Fruit fly (Drosophila melanogaster): Measurements from ENCODE around the gene CG13926.

The CG13926 gene

DNA sequence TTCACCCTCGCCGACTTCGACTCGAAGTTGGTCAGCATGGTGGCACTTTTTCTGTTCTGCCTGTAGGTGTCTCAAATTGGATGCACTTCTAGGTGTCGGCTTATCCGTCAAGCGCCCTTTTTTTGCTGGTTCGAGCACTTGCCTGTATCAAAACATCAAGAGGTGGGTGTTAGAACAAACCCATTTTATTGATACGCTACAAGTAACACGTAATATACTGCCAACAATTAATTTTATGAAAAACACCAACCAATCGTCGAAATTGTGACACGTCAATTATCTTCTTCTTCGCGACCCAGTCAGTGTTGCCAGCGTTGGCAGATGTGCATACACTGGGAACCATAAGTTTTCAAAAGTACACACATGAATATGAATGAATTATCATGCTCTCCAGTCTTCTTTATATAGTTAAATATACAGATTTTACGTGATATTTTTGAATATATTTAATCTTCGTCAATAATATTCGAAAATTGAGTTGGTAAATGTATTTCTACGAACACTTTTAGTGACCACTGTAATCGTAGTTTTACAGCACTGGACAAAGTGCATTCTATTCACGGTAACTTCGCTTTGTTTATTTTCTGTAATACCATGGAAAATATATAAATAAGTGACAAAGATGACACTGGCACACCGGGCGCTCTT, 27.1 kb upstream of the CG13926 start, which contains the start of the genes alphaCOP and CG13919 (continued):
- TF ChIP-seq CG3995 (GFP tag; optimal IDR thresholded peaks at IDR 0.05), result peak; percentile 83
- peak; percentile 88 for TF ChIP-seq cwo (GFP tag; optimal IDR thresholded peaks at IDR 0.05)
- peak; percentile 89 for TF ChIP-seq CG6765 (GFP tag; optimal IDR thresholded peaks at IDR 0.05)
- peak; percentile 94 for TF ChIP-seq CG13123 (GFP tag; optimal IDR thresholded peaks at IDR 0.05)
- TF ChIP-seq jigr1 (GFP tag; IDR thresholded peaks at IDR 0.05), result peak; percentile 83
- TF ChIP-seq gsb-n (tag; optimal IDR thresholded peaks at IDR 0.05), result peak; percentile 97
- TF ChIP-seq lab (GFP tag; optimal IDR thresholded peaks at IDR 0.05), result peak; percentile 95
- peak; percentile 99 for TF ChIP-seq Med (GFP tag)
- TF ChIP-seq CG3838 (GFP tag; optimal IDR thresholded peaks at IDR 0.05), result peak; percentile 89
- peak; percentile 95 for TF ChIP-seq CG12104 (GFP tag; optimal IDR thresholded peaks at IDR 0.05)
- TF ChIP-seq CG31388 (GFP tag; optimal IDR thresholded peaks at IDR 0.05), result peak; percentile 89
- no peak for TF ChIP-seq Scr (GFP tag; IDR thresholded peaks at IDR 0.05; ENCODE audit: partially characterized antibody)
- TF ChIP-seq Aef1 (GFP tag; IDR thresholded peaks at IDR 0.05), result peak; percentile 97
- TF ChIP-seq CG6272 (GFP tag; IDR thresholded peaks at IDR 0.05), result peak; percentile 95
- peak; percentile 97 for TF ChIP-seq CG5953 (GFP tag; IDR thresholded peaks at IDR 0.05)
- TF ChIP-seq CG34422 (GFP tag; IDR thresholded peaks at IDR 0.05), result peak; percentile 99
- TF ChIP-seq ATbp (GFP tag; optimal IDR thresholded peaks at IDR 0.05), result peak; percentile 93
- no peak for TF ChIP-seq sna (GFP tag; IDR thresholded peaks at IDR 0.05; ENCODE audit: partially characterized antibody)
- peak; percentile 83 for TF ChIP-seq scrt (GFP tag; optimal IDR thresholded peaks at IDR 0.05)
- peak; percentile 97 for TF ChIP-seq CG15269 (tag; optimal IDR thresholded peaks at IDR 0.05)
- peak; percentile 75 for TF ChIP-seq CG6813 (GFP tag; optimal IDR thresholded peaks at IDR 0.05)
- peak; percentile 83 for TF ChIP-seq kah (GFP tag; optimal IDR thresholded peaks at IDR 0.05)
- no peak for TF ChIP-seq amos (GFP tag; IDR thresholded peaks at IDR 0.05; ENCODE audit: partially characterized antibody)
- peak; percentile 93 for TF ChIP-seq Six4 (GFP tag; optimal IDR thresholded peaks at IDR 0.05)
- peak; percentile 91 for TF ChIP-seq fd96Cb (tag; optimal IDR thresholded peaks at IDR 0.05)
- peak; percentile 65 for TF ChIP-seq danr (GFP tag; IDR thresholded peaks at IDR 0.05)
- TF ChIP-seq CG1529 (GFP tag; optimal IDR thresholded peaks at IDR 0.05), result peak; percentile 95
- peak; percentile 91 for TF ChIP-seq CG3281 (GFP tag; optimal IDR thresholded peaks at IDR 0.05)
- peak; percentile 90 for TF ChIP-seq odd (GFP tag; optimal IDR thresholded peaks at IDR 0.05)
- peak; percentile 92 for TF ChIP-seq ssp (GFP tag; IDR thresholded peaks at IDR 0.05)
- peak; percentile 96 for TF ChIP-seq bab2 (GFP tag; optimal IDR thresholded peaks at IDR 0.05)
- TF ChIP-seq ap (GFP tag; IDR thresholded peaks at IDR 0.05), result peak; percentile 97
- TF ChIP-seq Opbp (GFP tag; IDR thresholded peaks at IDR 0.05; ENCODE audit: partially characterized antibody), result no peak
- TF ChIP-seq Hmr (GFP tag; optimal IDR thresholded peaks at IDR 0.05), result peak; percentile 96
- peak; percentile 98 for TF ChIP-seq Oaz (GFP tag; IDR thresholded peaks at IDR 0.05)
- peak; percentile 65 for TF ChIP-seq en (GFP tag; optimal IDR thresholded peaks at IDR 0.05)
- TF ChIP-seq CG11560 (tag; IDR thresholded peaks at IDR 0.05), result peak; percentile 87
- peak; percentile 94 for TF ChIP-seq ro (GFP tag; IDR thresholded peaks at IDR 0.05)
- TF ChIP-seq schlank (tag; optimal IDR thresholded peaks at IDR 0.05), result peak; percentile 88
- no peak for TF ChIP-seq CG7963 (GFP tag; IDR thresholded peaks at IDR 0.05; ENCODE audit: partially characterized antibody)
- TF ChIP-seq Poxn (GFP tag; IDR thresholded peaks at IDR 0.05), result peak; percentile 92
- peak; percentile 97 for TF ChIP-seq CG13624 (GFP tag; optimal IDR thresholded peaks at IDR 0.05)
- peak; percentile 97 for TF ChIP-seq CG31441 (GFP tag; IDR thresholded peaks at IDR 0.05)
- peak; percentile 96 for TF ChIP-seq wor (GFP tag; IDR thresholded peaks at IDR 0.05)
- TF ChIP-seq chif (GFP tag; optimal IDR thresholded peaks at IDR 0.05), result peak; percentile 91 to 96
- TF ChIP-seq wek (GFP tag; optimal IDR thresholded peaks at IDR 0.05), result peak; percentile 70
- peak; percentile 94 for TF ChIP-seq sug (tag; optimal IDR thresholded peaks at IDR 0.05)
- peak; percentile 96 for TF ChIP-seq seq (GFP tag; IDR thresholded peaks at IDR 0.05)
- peak; percentile 87 for TF ChIP-seq sim (GFP tag; IDR thresholded peaks at IDR 0.05)
- peak; percentile 95 for TF ChIP-seq CG16815 (GFP tag; optimal IDR thresholded peaks at IDR 0.05)
